Fruit fly (Drosophila melanogaster) whole organism, prepupa: Measurements from ENCODE around the gene CG10591.

Experiments used
- Blimp-1 ChIP-seq: fragments of 200-800 bp; sonication (Bioruptor generic); optimal IDR thresholded peaks from 3 replicates; lab custom pipeline; 2017; ENCODE audit warnings: missing biosample characterization, missing genetic modification characterization, mild to moderate bottlenecking, moderate library complexity, missing genetic modification reagents
- CG10631 ChIP-seq: fragments of 200-800 bp; sonication (Bioruptor generic); optimal IDR thresholded peaks from 2 replicates; lab custom pipeline; 2016; ENCODE audit warnings: missing biosample characterization, missing genetic modification characterization
- CG10669 ChIP-seq: fragments of 200-800 bp; sonication (Bioruptor generic); optimal IDR thresholded peaks from 3 replicates; lab custom pipeline; 2018; ENCODE audit warnings: missing biosample characterization, mild to moderate bottlenecking, missing genetic modification characterization, moderate library complexity
- CG11294 ChIP-seq: fragments of 200-800 bp; sonication (Bioruptor generic); IDR thresholded peaks from 2 replicates; pipeline ENCODE4 v1.3.6; 2022; ENCODE audit warnings: missing biosample characterization, missing genetic modification characterization
- CG11762 ChIP-seq: fragments of 200-800 bp; sonication (Bioruptor generic); optimal IDR thresholded peaks from 3 replicates; lab custom pipeline; 2016; ENCODE audit warnings: missing biosample characterization, missing genetic modification characterization; ENCODE audit not compliant: insufficient read depth
- CG11902 ChIP-seq: fragments of 200-800 bp; sonication (Bioruptor generic); optimal IDR thresholded peaks from 3 replicates; lab custom pipeline; 2016; ENCODE audit warnings: missing biosample characterization, missing genetic modification characterization
- CG15336 ChIP-seq: fragments of 200-800 bp; sonication (Bioruptor generic); IDR thresholded peaks from 2 replicates; pipeline ENCODE4 v1.3.6; 2022; ENCODE audit warnings: missing biosample characterization, missing genetic modification characterization
- CG1621 ChIP-seq: fragments of 200-800 bp; sonication (Bioruptor generic); optimal IDR thresholded peaks from 3 replicates; lab custom pipeline; 2018; ENCODE audit warnings: missing biosample characterization, mild to moderate bottlenecking, missing genetic modification characterization
- CG3032 ChIP-seq: fragments of 200-800 bp; optimal IDR thresholded peaks from 2 replicates; lab custom pipeline; 2019; ENCODE audit warnings: missing biosample characterization, mild to moderate bottlenecking, missing genetic modification characterization, moderate library complexity
- CG31627 ChIP-seq: fragments of 200-800 bp; sonication (Bioruptor generic); optimal IDR thresholded peaks from 3 replicates; lab custom pipeline; 2016; ENCODE audit warnings: missing biosample characterization, missing genetic modification characterization
- CG32006 ChIP-seq: fragments of 200-800 bp; sonication (Bioruptor generic); optimal IDR thresholded peaks from 3 replicates; lab custom pipeline; 2017; ENCODE audit warnings: missing biosample characterization, mild to moderate bottlenecking, missing genetic modification characterization
- CG34406 ChIP-seq: fragments of 200-800 bp; sonication (Bioruptor generic); optimal IDR thresholded peaks from 3 replicates; lab custom pipeline; 2016; ENCODE audit warnings: missing biosample characterization, missing genetic modification characterization
- CG3919 ChIP-seq: fragments of 200-800 bp; sonication (Bioruptor generic); optimal IDR thresholded peaks from 3 replicates; lab custom pipeline; 2016; ENCODE audit warnings: missing biosample characterization, missing genetic modification characterization
- CG4318 ChIP-seq: fragments of 200-800 bp; sonication (Bioruptor generic); optimal IDR thresholded peaks from 3 replicates; lab custom pipeline; 2017; ENCODE audit warnings: missing biosample characterization, mild to moderate bottlenecking, missing genetic modification characterization
- CG6163 ChIP-seq: fragments of 200-800 bp; sonication (Bioruptor generic); IDR thresholded peaks from 3 replicates; pipeline ENCODE4 v1.3.6; 2022; ENCODE audit warnings: missing biosample characterization, missing genetic modification characterization
- CG6276 ChIP-seq: fragments of 200-800 bp; sonication (Bioruptor generic); optimal IDR thresholded peaks from 2 replicates; lab custom pipeline; 2017; ENCODE audit warnings: missing biosample characterization, mild to moderate bottlenecking, missing genetic modification characterization
- CG6792 ChIP-seq: fragments of 200-800 bp; sonication (Bioruptor generic); optimal IDR thresholded peaks from 3 replicates; lab custom pipeline; 2016; ENCODE audit warnings: missing biosample characterization, missing genetic modification characterization
- CG7368 ChIP-seq: fragments of 200-800 bp; sonication (Bioruptor generic); optimal IDR thresholded peaks from 3 replicates; lab custom pipeline; 2016; ENCODE audit warnings: missing biosample characterization, missing genetic modification characterization
- CG8119 ChIP-seq: fragments of 200-800 bp; sonication (Bioruptor generic); IDR thresholded peaks from 3 replicates; pipeline ENCODE4 v1.3.6; 2022; ENCODE audit warnings: missing biosample characterization, missing genetic modification characterization
- CG8319 ChIP-seq: fragments of 200-800 bp; sonication (Bioruptor generic); optimal IDR thresholded peaks from 3 replicates; lab custom pipeline; 2016; ENCODE audit warnings: missing biosample characterization, missing genetic modification characterization
- CG8632 ChIP-seq: fragments of 200-800 bp; sonication (Bioruptor generic); optimal IDR thresholded peaks from 3 replicates; lab custom pipeline; 2016; ENCODE audit warnings: missing biosample characterization, missing genetic modification characterization
- Eip75B ChIP-seq: fragments of 200-800 bp; sonication (Bioruptor generic); optimal IDR thresholded peaks from 3 replicates; lab custom pipeline; 2016; ENCODE audit warnings: missing biosample characterization, missing genetic modification characterization
- Eip78C ChIP-seq: fragments of 200-800 bp; sonication (Bioruptor generic); peaks from one replicate; lab custom pipeline; 2016; ENCODE audit warnings: missing biosample characterization, missing genetic modification characterization
- Eip93F ChIP-seq: fragments of 200-800 bp; sonication (Bioruptor generic); optimal IDR thresholded peaks from 2 replicates; lab custom pipeline; 2016; ENCODE audit warnings: missing biosample characterization, mild to moderate bottlenecking, missing genetic modification characterization
- Ets96B ChIP-seq: fragments of 200-800 bp; optimal IDR thresholded peaks from 2 replicates; lab custom pipeline; 2019; ENCODE audit warnings: missing biosample characterization, mild to moderate bottlenecking, missing genetic modification characterization, moderate library complexity
- Gug ChIP-seq: fragments of 200-800 bp; sonication (Bioruptor generic); IDR thresholded peaks from 2 replicates; pipeline ENCODE4 v1.3.6; 2022; ENCODE audit warnings: missing biosample characterization, missing genetic modification characterization
- Hr38 ChIP-seq: sonication (Bioruptor generic); optimal IDR thresholded peaks from 2 replicates; lab custom pipeline; 2016; ENCODE audit warnings: missing biosample characterization, missing genetic modification characterization
- Hr39 ChIP-seq: fragments of 200-800 bp; sonication (Bioruptor generic); optimal IDR thresholded peaks from 2 replicates; lab custom pipeline; 2016; ENCODE audit warnings: missing biosample characterization, missing genetic modification characterization
- Hr4 ChIP-seq: fragments of 200-800 bp; sonication (Bioruptor generic); optimal IDR thresholded peaks from 3 replicates; lab custom pipeline; 2016; ENCODE audit warnings: missing biosample characterization, missing genetic modification characterization
- Met ChIP-seq: fragments of 200-800 bp; sonication (Bioruptor generic); optimal IDR thresholded peaks from 3 replicates; lab custom pipeline; 2016; ENCODE audit warnings: missing biosample characterization, missing genetic modification characterization
- OdsH ChIP-seq: fragments of 200-800 bp; sonication (Bioruptor generic); optimal IDR thresholded peaks from 3 replicates; lab custom pipeline; 2016; ENCODE audit warnings: missing biosample characterization, missing genetic modification characterization
- Sox102F ChIP-seq: fragments of 200-800 bp; sonication (Bioruptor generic); optimal IDR thresholded peaks from 2 replicates; lab custom pipeline; 2016; ENCODE audit warnings: missing biosample characterization, mild to moderate bottlenecking, missing genetic modification characterization
- Sox14 ChIP-seq: fragments of 200-800 bp; sonication (Bioruptor generic); optimal IDR thresholded peaks from 3 replicates; lab custom pipeline; 2016; ENCODE audit warnings: missing biosample characterization, missing genetic modification characterization
- Sox15 ChIP-seq: fragments of 200-800 bp; sonication (Bioruptor generic); optimal IDR thresholded peaks from 3 replicates; lab custom pipeline; 2016; ENCODE audit warnings: missing biosample characterization, missing genetic modification characterization
- cyc ChIP-seq: fragments of 200-800 bp; sonication (Bioruptor generic); optimal IDR thresholded peaks from 3 replicates; lab custom pipeline; 2016; ENCODE audit warnings: missing biosample characterization, missing genetic modification characterization
- dac ChIP-seq: fragments of 200-800 bp; sonication (Bioruptor generic); optimal IDR thresholded peaks from 2 replicates; lab custom pipeline; 2017; ENCODE audit warnings: missing biosample characterization, mild to moderate bottlenecking, missing genetic modification characterization
- eg ChIP-seq: fragments of 200-800 bp; sonication (Bioruptor generic); IDR thresholded peaks from 3 replicates; pipeline ENCODE4 v1.3.6; 2022; ENCODE audit warnings: missing biosample characterization, missing genetic modification characterization
- esn ChIP-seq: fragments of 200-800 bp; sonication (Bioruptor generic); optimal IDR thresholded peaks from 2 replicates; lab custom pipeline; 2016; ENCODE audit warnings: missing biosample characterization, mild to moderate bottlenecking, missing genetic modification characterization, moderate library complexity
- fd59A ChIP-seq: fragments of 200-800 bp; sonication (Bioruptor generic); optimal IDR thresholded peaks from 2 replicates; lab custom pipeline; 2017; ENCODE audit warnings: missing biosample characterization, mild to moderate bottlenecking, missing genetic modification characterization, missing genetic modification reagents
- fd85E ChIP-seq: fragments of 200-800 bp; sonication (Bioruptor generic); optimal IDR thresholded peaks from 3 replicates; lab custom pipeline; 2016; ENCODE audit warnings: missing biosample characterization, missing genetic modification characterization
- lz ChIP-seq: fragments of 200-800 bp; sonication (Bioruptor generic); optimal IDR thresholded peaks from 3 replicates; lab custom pipeline; 2016; ENCODE audit warnings: missing biosample characterization, missing genetic modification characterization
- net ChIP-seq: fragments of 200-800 bp; sonication (Bioruptor generic); optimal IDR thresholded peaks from 3 replicates; lab custom pipeline; 2016; ENCODE audit warnings: missing biosample characterization, missing genetic modification characterization
- pdm3 ChIP-seq: fragments of 200-800 bp; sonication (Bioruptor generic); optimal IDR thresholded peaks from 3 replicates; lab custom pipeline; 2016; ENCODE audit warnings: missing biosample characterization, missing genetic modification characterization
- salr ChIP-seq, 2 experiments: fragments of 200-800 bp; sonication (Bioruptor generic); optimal IDR thresholded peaks; 3 replicates each; lab custom pipeline; 2016 to 2018; ENCODE audit warnings: missing biosample characterization in 2 of 2, missing genetic modification characterization in 2 of 2, mild to moderate bottlenecking in 1 of 2
- spab ChIP-seq: fragments of 200-800 bp; sonication (Bioruptor generic); optimal IDR thresholded peaks from 2 replicates; lab custom pipeline; 2017; ENCODE audit warnings: missing biosample characterization, mild to moderate bottlenecking, missing genetic modification characterization, missing genetic modification reagents
- ss ChIP-seq, 2 experiments: fragments of 200-800 bp; sonication (Bioruptor generic); optimal IDR thresholded peaks; 2 replicates in 1 of 2; 3 replicates in 1 of 2; lab custom pipeline; 2017 to 2018; ENCODE audit warnings: mild to moderate bottlenecking in 2 of 2, missing biosample characterization in 2 of 2, missing genetic modification characterization in 2 of 2, moderate library complexity in 1 of 2
- svp ChIP-seq: fragments of 200-800 bp; sonication (Bioruptor generic); peaks from one replicate; lab custom pipeline; 2016; ENCODE audit warnings: missing biosample characterization, missing genetic modification characterization
- topi ChIP-seq: fragments of 200-800 bp; sonication (Bioruptor generic); optimal IDR thresholded peaks from 3 replicates; lab custom pipeline; 2016; ENCODE audit warnings: missing biosample characterization, missing genetic modification characterization

The CG10591 gene

DNA sequence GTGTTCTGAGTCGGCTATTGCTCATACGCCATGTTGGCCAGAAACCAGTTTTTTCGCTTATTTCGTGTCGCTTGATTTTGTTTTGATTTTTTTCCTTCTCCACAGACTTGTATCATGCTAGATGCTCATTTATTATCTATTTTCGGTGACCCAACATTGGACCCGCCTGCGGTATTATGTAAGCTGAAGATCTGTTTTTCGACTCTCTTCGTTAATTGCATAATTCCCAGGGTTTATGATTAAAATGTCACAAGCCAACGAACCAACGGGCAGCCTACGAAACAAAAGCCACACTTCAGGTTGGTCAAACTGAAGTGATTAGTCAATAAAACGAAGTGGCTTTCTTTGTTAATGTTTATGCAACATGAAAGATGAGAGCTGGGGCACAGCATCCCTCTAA, 20.9 kb downstream of the CG10591 start:
- TF ChIP-seq CG11294, result no peak
- TF ChIP-seq CG4318, result no peak
- TF ChIP-seq CG6276 (GFP tag; lab: Kevin White, UChicago), result no peak
- TF ChIP-seq CG15336, result no peak
- no peak for TF ChIP-seq fd59A
- no peak for TF ChIP-seq Hr39 (GFP tag; lab: Kevin White, UChicago)
- TF ChIP-seq CG11902, result no peak

DNA sequence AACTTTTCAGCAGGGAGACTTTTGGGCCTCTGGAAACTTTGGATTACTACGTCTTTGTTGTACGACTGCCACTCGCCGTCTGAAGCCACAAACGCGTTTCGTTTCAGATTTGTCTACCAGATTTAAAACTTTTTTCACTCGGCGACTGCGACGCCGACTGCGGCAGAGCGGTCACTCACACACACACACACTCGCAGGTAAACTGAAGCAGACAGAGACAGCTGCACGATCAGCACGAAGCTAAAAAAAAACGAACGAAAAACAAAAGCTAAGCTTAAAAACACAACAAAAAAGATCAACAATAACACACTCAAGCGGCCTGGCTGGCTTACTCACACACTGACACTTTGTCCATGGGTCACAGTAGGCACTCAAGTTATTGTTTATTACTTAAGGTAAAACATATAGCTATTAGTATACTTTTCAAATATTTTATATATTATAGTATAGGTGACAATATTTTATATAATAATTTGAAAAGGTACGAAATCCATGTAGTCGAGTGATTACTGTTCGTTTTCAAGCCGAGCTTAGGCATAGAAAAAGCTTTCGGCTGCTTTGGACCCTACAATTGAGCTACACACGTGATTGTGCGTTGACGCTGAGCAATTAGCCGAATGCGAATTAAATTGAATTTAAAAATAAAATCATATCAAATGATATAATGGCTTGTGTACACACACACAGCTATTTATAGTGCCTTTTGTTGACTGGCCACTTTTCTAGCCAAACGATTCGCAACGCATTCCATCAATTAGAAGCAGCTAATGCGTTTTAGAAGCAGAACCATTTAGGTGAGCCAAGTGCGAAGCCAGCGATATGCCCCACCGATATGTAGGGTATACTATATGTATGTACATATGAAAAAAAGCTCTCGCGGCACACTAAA, 22.0 kb downstream of the CG10591 start, which contains the start of gene Msr-110:
Msr-110 (minus strand) TSS at position 99 of the 889 bp plus-strand sequence.
- peak; percentile 97 to 99 for TF ChIP-seq ss (GFP tag; optimal IDR thresholded peaks at IDR 0.05; lab: Kevin White, UChicago)
- peak; percentile 86 for TF ChIP-seq CG7368 (GFP tag; lab: Kevin White, UChicago)
- TF ChIP-seq spab, result peak; percentile 95
- TF ChIP-seq Hr4, result peak; percentile 98
- peak; percentile 92 for TF ChIP-seq CG10669 (GFP tag; lab: Kevin White, UChicago)
- peak; percentile 97 for TF ChIP-seq Eip78C (GFP tag; lab: Kevin White, UChicago)
- peak; percentile 69 for TF ChIP-seq cyc
- peak; percentile 84 for TF ChIP-seq CG11902
- TF ChIP-seq Met (GFP tag; lab: Kevin White, UChicago), result peak; percentile 79
- TF ChIP-seq CG3919 (GFP tag; lab: Kevin White, UChicago), result peak; percentile 93
- peak; percentile 86 for TF ChIP-seq topi
- TF ChIP-seq Sox14 (GFP tag; lab: Kevin White, UChicago), result peak; percentile 78
- peak; percentile 92 for TF ChIP-seq dac (GFP tag; lab: Kevin White, UChicago)
- TF ChIP-seq Eip93F (GFP tag; lab: Kevin White, UChicago), result peak; percentile 82
- TF ChIP-seq OdsH (GFP tag; lab: Kevin White, UChicago), result peak; percentile 91
- TF ChIP-seq CG11294, result peak; percentile 92
- peak; percentile 97 for TF ChIP-seq net (GFP tag; lab: Kevin White, UChicago)
- TF ChIP-seq Gug (GFP tag; lab: Robert Waterston, UW), result peak; percentile 83
- TF ChIP-seq Sox15 (GFP tag; lab: Kevin White, UChicago), result peak; percentile 87
- TF ChIP-seq CG8319 (GFP tag; lab: Kevin White, UChicago), result peak; percentile 70
- peak; percentile 91 to 96 for TF ChIP-seq salr (GFP tag; optimal IDR thresholded peaks at IDR 0.05; lab: Kevin White, UChicago)
- peak; percentile 91 for TF ChIP-seq CG8632
- TF ChIP-seq eg, result peak; percentile 95
- peak; percentile 97 for TF ChIP-seq CG15336
- peak; percentile 72 for TF ChIP-seq lz
- TF ChIP-seq Eip75B (GFP tag; lab: Kevin White, UChicago), result peak; percentile 86
- peak; percentile 92 for TF ChIP-seq CG10631 (GFP tag; lab: Kevin White, UChicago)
- TF ChIP-seq Hr39 (GFP tag; lab: Kevin White, UChicago), result peak; percentile 71
- TF ChIP-seq pdm3 (GFP tag; lab: Kevin White, UChicago), result peak; percentile 83
- peak; percentile 81 for TF ChIP-seq Ets96B (tag; lab: Kevin White, UChicago)
- no peak for TF ChIP-seq Hr38 (GFP tag; lab: Kevin White, UChicago)
- no peak for TF ChIP-seq Blimp-1 (GFP tag; lab: Kevin White, UChicago)
- peak; percentile 95 for TF ChIP-seq CG34406 (GFP tag; lab: Kevin White, UChicago)
- TF ChIP-seq CG32006, result peak; percentile 98
- TF ChIP-seq CG11762 (GFP tag; lab: Kevin White, UChicago), result peak; percentile 87
- TF ChIP-seq CG31627 (GFP tag; lab: Kevin White, UChicago), result peak; percentile 63
- peak; percentile 77 for TF ChIP-seq fd85E (GFP tag; lab: Kevin White, UChicago)
- TF ChIP-seq svp, result peak; percentile 90
- peak; percentile 85 for TF ChIP-seq CG3032 (tag; lab: Kevin White, UChicago)
- TF ChIP-seq Sox102F, result peak; percentile 96
- peak; percentile 98 for TF ChIP-seq CG6163 (GFP tag; lab: Robert Waterston, UW)
- peak; percentile 98 for TF ChIP-seq CG1621 (tag; lab: Kevin White, UChicago)
- peak; percentile 97 for TF ChIP-seq CG8119 (GFP tag; lab: Robert Waterston, UW)
- peak; percentile 86 for TF ChIP-seq CG6792 (GFP tag; lab: Kevin White, UChicago)
- TF ChIP-seq fd59A, result peak; percentile 86
- peak; percentile 86 for TF ChIP-seq esn (GFP tag; lab: Kevin White, UChicago)
